Worm (Caenorhabditis elegans): Measurements from ENCODE around the gene pgp-4.

pgp-4 gene

DNA sequence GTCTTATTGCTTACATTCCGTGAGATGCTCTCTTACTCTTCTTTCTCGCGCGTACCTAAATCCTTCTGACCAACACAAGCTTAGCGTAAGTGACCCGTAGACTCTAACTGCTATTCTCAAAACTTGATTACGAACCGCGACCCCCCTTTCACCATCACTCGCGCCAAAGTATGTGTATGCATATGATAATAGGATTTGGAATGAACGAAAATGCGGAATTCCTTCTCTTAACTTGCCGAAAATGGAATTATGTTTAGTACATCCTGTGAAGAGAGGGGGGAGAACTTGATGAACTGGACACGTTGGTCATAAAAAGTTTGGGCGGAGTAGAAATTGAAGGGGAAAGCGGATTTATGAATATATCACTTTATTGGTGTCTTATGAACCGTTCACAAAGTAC is 29.3 kb downstream of the pgp-4 start:
- peak; percentile 6 for TF ChIP-seq sma-9 (GFP tag; optimal IDR thresholded peaks at IDR 0.05)
- TF ChIP-seq sma-9 (tag; optimal IDR thresholded peaks at IDR 0.05), result no peak
- TF ChIP-seq ceh-82 (tag; optimal IDR thresholded peaks at IDR 0.05), result no peak
- TF ChIP-seq ztf-1 (GFP tag; conservative IDR thresholded peaks at IDR 0.05), result no peak

DNA sequence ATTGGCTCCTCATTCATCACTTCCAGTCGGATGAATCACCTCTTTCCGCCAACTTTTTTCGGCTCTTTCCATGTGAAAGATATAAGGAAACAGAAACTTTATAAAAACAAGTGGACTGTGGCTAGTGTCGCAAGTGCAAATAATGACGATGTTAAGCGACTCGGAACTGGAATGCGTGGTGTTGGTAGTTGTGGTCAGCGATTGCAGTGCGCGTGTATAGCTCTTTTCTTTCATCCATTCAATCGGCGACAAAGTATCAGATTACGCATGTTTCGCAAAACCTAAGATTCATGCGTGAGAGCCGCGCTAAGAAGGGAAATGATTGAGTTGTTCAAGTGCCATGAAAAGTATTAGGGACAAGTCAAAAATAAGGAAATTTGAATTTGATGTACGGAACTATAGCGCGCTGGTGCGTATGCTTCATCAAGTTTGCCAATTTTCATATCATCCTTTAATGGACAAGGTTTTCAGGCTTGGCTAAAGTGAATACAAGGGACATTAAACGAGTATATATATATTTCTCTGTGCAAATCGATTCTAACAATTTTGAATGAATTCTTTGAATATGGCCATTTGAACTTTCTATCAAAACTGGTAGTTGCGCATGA is 30.2 kb downstream of the pgp-4 start:
- TF ChIP-seq nhr-10 (tag; optimal IDR thresholded peaks at IDR 0.05), result no peak
- no peak for TF ChIP-seq mdl-1 (tag; optimal IDR thresholded peaks at IDR 0.05)
- TF ChIP-seq ztf-4 (tag; optimal IDR thresholded peaks at IDR 0.05), result no peak

DNA sequence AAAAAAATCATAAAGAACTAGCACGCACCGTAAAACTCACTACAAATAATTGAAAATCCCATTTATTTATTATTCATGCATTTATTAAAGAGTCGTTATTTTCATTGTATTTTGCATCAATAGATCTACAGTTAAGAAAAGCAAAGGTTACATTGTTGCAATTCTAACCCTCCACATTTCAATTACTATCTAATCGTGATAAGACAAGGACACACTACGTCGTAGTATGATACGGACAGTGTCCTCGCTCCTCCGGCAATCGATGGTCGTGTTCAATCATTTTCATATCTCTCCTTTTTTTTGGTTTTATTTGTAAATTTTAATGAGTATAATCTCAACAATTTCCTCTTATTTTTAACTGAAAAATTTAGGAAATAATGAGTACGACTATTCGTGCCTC is 35.3 kb downstream of the pgp-4 start, which contains the start of gene prx-12:
Gene prx-12, plus strand, starts transcription at position 371 of the 400 bp plus-strand sequence.
- no peak for TF ChIP-seq unc-55 (GFP tag; optimal IDR thresholded peaks at IDR 0.05)
- no peak for TF ChIP-seq ztf-4 (tag; optimal IDR thresholded peaks at IDR 0.05)
- no peak for TF ChIP-seq ama-1 (optimal IDR thresholded peaks at IDR 0.05)
- TF ChIP-seq zag-1 (tag; optimal IDR thresholded peaks at IDR 0.05), result no peak
- TF ChIP-seq lin-13 (GFP tag; optimal IDR thresholded peaks at IDR 0.05), result no peak
- TF ChIP-seq fos-1 (tag; optimal IDR thresholded peaks at IDR 0.05), result peak; percentile 45
- TF ChIP-seq C34F6.9 (tag; optimal IDR thresholded peaks at IDR 0.05), result no peak
- peak; percentile 12 for TF ChIP-seq sma-3 (GFP tag; optimal IDR thresholded peaks at IDR 0.05)

ce11 chrX:11400467-11401184 is 43.0 kb downstream of the pgp-4 start:
- TF ChIP-seq elt-1 (tag; optimal IDR thresholded peaks at IDR 0.05), result no peak
- peak; percentile 22 for TF ChIP-seq C34F6.9 (tag; optimal IDR thresholded peaks at IDR 0.05)
- TF ChIP-seq fos-1 (tag; optimal IDR thresholded peaks at IDR 0.05), result peak; percentile 77

DNA sequence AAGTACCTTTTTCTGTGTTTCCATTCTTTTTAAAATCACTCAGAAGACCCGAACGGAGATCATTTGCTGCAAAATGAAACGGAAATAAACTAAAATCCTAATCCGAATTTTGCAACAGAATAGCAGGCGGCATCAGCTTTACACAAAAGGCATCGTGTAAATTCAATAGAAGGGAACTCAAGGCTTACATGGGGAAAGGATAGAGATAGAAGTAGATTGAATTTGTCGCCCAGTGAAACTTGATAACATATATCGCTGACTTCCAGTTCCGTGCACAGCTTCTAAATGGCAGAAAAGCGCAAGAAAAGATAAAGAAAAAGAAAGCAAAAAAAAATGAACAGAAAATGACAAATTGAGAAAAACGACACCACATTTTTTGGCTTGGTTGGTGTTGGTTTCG is 48.3 kb downstream of the pgp-4 start, which contains the start of gene slo-2:
Gene slo-2, minus strand, starts transcription at position 24 of the 400 bp plus-strand sequence.
- TF ChIP-seq sma-9 (GFP tag; optimal IDR thresholded peaks at IDR 0.05) (peak; percentile 25), sma-9 (tag; optimal IDR thresholded peaks at IDR 0.05) (no peak), C34F6.9 (tag; optimal IDR thresholded peaks at IDR 0.05) (no peak)

DNA sequence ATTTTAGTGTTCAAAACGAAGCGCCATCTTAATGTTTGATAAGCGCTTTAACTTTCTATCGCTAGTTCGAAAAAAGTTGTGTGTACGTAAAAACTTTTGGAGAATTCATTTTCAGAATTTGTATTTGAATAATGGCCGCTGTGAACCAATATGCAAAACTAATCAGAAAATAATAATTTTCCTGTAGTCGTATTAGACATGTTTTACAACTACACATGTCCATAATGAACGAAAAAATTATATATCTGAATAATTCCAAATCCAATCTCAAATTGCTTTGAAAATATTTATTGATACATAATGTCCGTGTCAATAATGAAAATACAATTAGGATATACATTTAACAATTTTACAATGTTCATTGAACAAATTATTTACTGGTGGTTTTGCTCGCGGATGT is 49.2 kb downstream of the pgp-4 start:
- TF ChIP-seq peb-1 (tag; optimal IDR thresholded peaks at IDR 0.05), result no peak
- peak; percentile 9 for TF ChIP-seq fos-1 (tag; optimal IDR thresholded peaks at IDR 0.05)
- peak; percentile 7 for TF ChIP-seq sma-3 (GFP tag; optimal IDR thresholded peaks at IDR 0.05)

DNA sequence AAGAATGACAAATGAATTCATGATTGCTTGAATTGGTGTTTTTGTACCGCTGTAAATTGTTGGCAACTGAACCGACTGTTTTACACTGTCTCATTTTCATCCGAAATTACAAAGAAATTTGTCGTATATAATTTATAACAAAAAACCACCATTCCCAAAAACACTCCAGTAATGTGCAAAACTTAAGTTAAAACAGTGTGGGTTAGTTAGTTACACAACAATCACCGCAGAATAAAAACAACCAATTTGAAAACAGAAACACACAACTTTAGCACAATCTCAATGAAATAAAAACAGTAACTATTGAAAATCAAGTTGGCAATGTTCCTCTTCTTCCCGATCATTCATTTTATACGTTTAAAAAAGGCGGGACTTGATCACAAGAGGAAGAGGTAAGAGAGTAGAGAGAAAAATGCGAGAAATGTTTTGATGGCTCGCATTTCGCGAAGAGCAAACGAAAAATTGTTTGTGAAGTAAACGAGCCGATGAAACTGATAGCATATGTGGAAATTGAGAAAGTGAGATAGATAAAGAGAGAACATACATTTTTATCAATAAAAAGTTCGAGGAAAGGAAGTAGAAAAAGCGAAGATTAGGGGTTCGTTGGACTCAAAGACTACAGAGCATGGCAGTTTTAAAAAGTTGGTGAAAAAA is 50.2 kb downstream of the pgp-4 start, which contains the start of gene F08B12.4:
Gene F08B12.4, minus strand, starts transcription at position 51 of the 654 bp plus-strand sequence.
- TF ChIP-seq gmeb-1 (tag; optimal IDR thresholded peaks at IDR 0.05) (peak; percentile 6), C34F6.9 (tag; optimal IDR thresholded peaks at IDR 0.05) (peak; percentile 24), F13H6.1 (tag; optimal IDR thresholded peaks at IDR 0.05) (peak; percentile 59), mab-5 (tag; optimal IDR thresholded peaks at IDR 0.05) (no peak), crh-2 (tag; optimal IDR thresholded peaks at IDR 0.05) (peak; percentile 16), sma-3 (GFP tag; optimal IDR thresholded peaks at IDR 0.05) (no peak), nhr-129 (tag; optimal IDR thresholded peaks at IDR 0.05) (peak; percentile 31), fos-1 (tag; optimal IDR thresholded peaks at IDR 0.05) (peak; percentile 88), lsy-2 (tag; optimal IDR thresholded peaks at IDR 0.05) (peak in 1 of 2 experiments; percentile 5), sma-9 (GFP tag; optimal IDR thresholded peaks at IDR 0.05) (peak; percentile 36), sma-9 (tag; optimal IDR thresholded peaks at IDR 0.05) (no peak), mbf-1 (tag; optimal IDR thresholded peaks at IDR 0.05) (no peak), nhr-11 (tag; optimal IDR thresholded peaks at IDR 0.05) (no peak), egl-27 (tag; optimal IDR thresholded peaks at IDR 0.05) (no peak), ama-1 (optimal IDR thresholded peaks at IDR 0.05) (peak; percentile 78), aly-2 (tag; optimal IDR thresholded peaks at IDR 0.05) (no peak), nhr-23 (tag; optimal IDR thresholded peaks at IDR 0.05) (no peak)
